Worm (Caenorhabditis elegans): ENCODE measurements around the gene nspf-1.

DNA sequence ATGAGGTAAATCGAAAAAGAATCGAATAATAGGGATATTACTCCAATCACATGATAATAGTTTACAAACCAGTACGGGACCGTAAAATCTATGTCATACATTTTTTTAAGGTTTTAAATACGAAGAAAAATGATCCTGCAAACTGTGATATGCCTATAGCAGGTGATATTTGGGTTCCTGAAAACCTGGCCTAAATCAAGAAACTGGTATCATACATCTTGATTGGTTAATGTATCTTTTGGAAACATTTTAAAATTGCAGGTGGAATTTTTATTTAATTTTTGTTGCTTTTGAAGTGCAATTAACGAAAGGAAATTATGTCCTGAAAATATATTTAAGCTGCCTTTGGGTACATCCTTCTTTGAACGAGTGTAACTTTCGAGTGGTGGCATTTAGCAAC lies 12.8 kb downstream of the nspf-1 start, which contains the start of gene sri-61:
- TF ChIP-seq pag-3 (tag; optimal IDR thresholded peaks at IDR 0.05; ENCODE audit: borderline replicate concordance) = no peak
- TF ChIP-seq hlh-13 (GFP tag; optimal IDR thresholded peaks at IDR 0.05) = no peak
